Fruit fly (Drosophila melanogaster) Kc167 (cell line): ENCODE results near the gene CG13877.

Experiments
- Myc ChIP-seq: fragments of >200 bp; optimal IDR thresholded peaks from 2 replicates; lab custom pipeline; 2017; ENCODE audit warnings: missing external identifiers
- Sin3A ChIP-seq: fragments of >200 bp; optimal IDR thresholded peaks from 2 replicates; lab custom pipeline; 2018; ENCODE audit warnings: missing external identifiers
- h ChIP-seq: fragments of >200 bp; optimal IDR thresholded peaks from 3 replicates; lab custom pipeline; 2018; ENCODE audit warnings: missing external identifiers
- insv ChIP-seq: fragments of >200 bp; optimal IDR thresholded peaks from 3 replicates; lab custom pipeline; 2018; ENCODE audit warnings: missing external identifiers
- psq ChIP-seq: fragments of >200 bp; optimal IDR thresholded peaks from 2 replicates; lab custom pipeline; 2017; ENCODE audit warnings: missing external identifiers
- ttk ChIP-seq: sonication (Bioruptor generic); optimal IDR thresholded peaks from 2 replicates; lab custom pipeline; 2017; ENCODE audit warnings: missing external identifiers

CG13877 gene

DNA sequence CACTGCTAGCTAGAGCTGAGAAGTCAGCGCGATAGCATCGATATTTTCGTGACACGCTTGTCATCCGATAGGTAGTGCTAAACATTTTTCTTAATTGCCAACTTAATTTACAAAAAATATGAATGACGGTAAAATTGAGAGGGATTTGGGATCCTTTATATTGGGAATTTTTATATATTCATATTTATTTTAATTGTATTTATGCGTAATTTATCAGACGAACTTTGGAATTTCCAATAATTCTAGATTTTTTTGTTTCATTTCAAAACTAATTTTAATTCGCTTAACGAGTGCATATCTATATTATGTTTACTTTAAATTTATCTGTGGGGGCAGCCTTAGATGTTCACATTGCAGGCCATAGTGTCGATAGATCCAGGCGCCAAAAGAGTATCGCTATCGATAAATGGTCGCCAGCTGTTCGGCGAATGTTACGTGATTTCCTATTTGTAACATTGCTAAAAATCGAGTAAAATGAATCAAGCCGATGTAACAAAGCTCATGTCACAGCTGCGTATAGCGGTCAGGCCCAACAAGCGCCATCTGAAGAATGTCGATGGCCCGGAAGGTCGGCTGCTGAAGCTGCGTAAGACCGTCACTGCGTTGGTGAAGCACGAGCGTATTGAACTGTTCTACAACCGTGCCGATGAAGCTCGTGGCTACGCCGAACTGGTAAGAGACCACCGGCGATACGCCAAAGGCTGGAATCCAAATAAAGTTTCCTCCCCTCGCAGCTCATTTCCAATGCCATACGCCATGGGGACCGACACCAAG is 46.7 kb downstream of the CG13877 start, which contains the start of the genes Tudor-SN and mRpL17:
Gene Tudor-SN (minus strand): TSS at position 3 of the 774 bp plus-strand sequence.
Gene mRpL17 (plus strand): TSS at position 402 of the 774 bp plus-strand sequence.
- TF ChIP-seq Sin3A (lab: Kevin White, UChicago) (no peak), psq (lab: Kevin White, UChicago) (no peak), Myc (lab: Kevin White, UChicago) (no peak), ttk (lab: Kevin White, UChicago) (no peak), insv (lab: Kevin White, UChicago) (no peak), h (no peak)

- TF ChIP-seq h (no peak), insv (lab: Kevin White, UChicago) (no peak), psq (lab: Kevin White, UChicago) (no peak), Sin3A (lab: Kevin White, UChicago) (no peak), ttk (lab: Kevin White, UChicago) (no peak)
These were observed 47.9 kb downstream of the CG13877 start, which contains the start of gene CG34263 for dm6 chr3L:265808-266207. Gene CG34263, minus strand, starts transcription at chr3L:265908.

- no peak for TF ChIP-seq ttk (lab: Kevin White, UChicago)
- no peak for TF ChIP-seq insv (lab: Kevin White, UChicago)
- TF ChIP-seq Myc (lab: Kevin White, UChicago), result no peak
- no peak for TF ChIP-seq Sin3A (lab: Kevin White, UChicago)
- no peak for TF ChIP-seq psq (lab: Kevin White, UChicago)
- TF ChIP-seq h, result no peak
These were observed 49.2 kb downstream of the CG13877 start, which contains the start of gene miple1 for dm6 chr3L:267083-267482. Gene miple1, plus strand, starts transcription at chr3L:267299.

- TF ChIP-seq h (no peak), ttk (lab: Kevin White, UChicago) (no peak), Myc (lab: Kevin White, UChicago) (no peak), insv (lab: Kevin White, UChicago) (no peak), psq (lab: Kevin White, UChicago) (no peak)
These were observed 49.8 kb downstream of the CG13877 start for dm6 chr3L:267618-268017.
